Worm (Caenorhabditis elegans) whole organism, L2 larva: ENCODE measurements around the gene F32D8.5.

Experiments
- C34F6.9 ChIP-seq: fragments of 150-350 bp; optimal IDR thresholded peaks from 2 replicates; lab custom pipeline; 2014; ENCODE audit warnings: missing biosample characterization, missing genetic modification characterization
- F13H6.1 ChIP-seq: sonication (generic microtip); optimal IDR thresholded peaks from 2 replicates; lab custom pipeline; 2016; ENCODE audit warnings: missing genetic modification characterization, missing compliant biosample characterization
- R02D3.7 ChIP-seq: fragments of 150-350 bp; optimal IDR thresholded peaks from 2 replicates; lab custom pipeline; 2014; ENCODE audit warnings: missing biosample characterization, missing genetic modification characterization
- Y55F3AM.14 ChIP-seq: fragments of 200-800 bp; sonication (Bioruptor generic); optimal IDR thresholded peaks from 2 replicates; lab custom pipeline; 2018; ENCODE audit warnings: mild to moderate bottlenecking, missing genetic modification characterization, missing compliant biosample characterization
- ZK546.5 ChIP-seq: sonication (generic microtip); optimal IDR thresholded peaks from 2 replicates; lab custom pipeline; 2017; ENCODE audit warnings: missing biosample characterization, missing genetic modification characterization
- alr-1 ChIP-seq: fragments of 150-350 bp; optimal IDR thresholded peaks from 2 replicates; lab custom pipeline; 2014; ENCODE audit warnings: missing biosample characterization, missing genetic modification characterization
- aly-2 ChIP-seq: fragments of 150-350 bp; optimal IDR thresholded peaks from 2 replicates; lab custom pipeline; 2014; ENCODE audit warnings: missing biosample characterization, missing genetic modification characterization
- ama-1 ChIP-seq: fragments of 150-350 bp; optimal IDR thresholded peaks from 2 replicates; lab custom pipeline; 2018; ENCODE audit warnings: inconsistent platforms
- blmp-1 ChIP-seq: sonication (generic microtip); optimal IDR thresholded peaks from 2 replicates; lab custom pipeline; 2017; ENCODE audit warnings: missing genetic modification characterization, mild to moderate bottlenecking, missing compliant biosample characterization, antibody characterized with exemption, moderate library complexity; ENCODE audit not compliant: insufficient read depth
- ceh-16 ChIP-seq: fragments of 150-350 bp; optimal IDR thresholded peaks from 2 replicates; lab custom pipeline; 2014; ENCODE audit warnings: missing biosample characterization, missing genetic modification characterization
- ceh-82 ChIP-seq: fragments of 150-350 bp; optimal IDR thresholded peaks from 2 replicates; lab custom pipeline; 2014; ENCODE audit warnings: missing biosample characterization, missing genetic modification characterization
- crh-2 ChIP-seq: sonication (generic microtip); optimal IDR thresholded peaks from 2 replicates; lab custom pipeline; 2017; ENCODE audit warnings: missing biosample characterization, missing genetic modification characterization
- dmd-4 ChIP-seq: sonication (generic microtip); optimal IDR thresholded peaks from 2 replicates; lab custom pipeline; 2017; ENCODE audit warnings: missing biosample characterization, missing genetic modification characterization
- egl-27 ChIP-seq: sonication (generic microtip); optimal IDR thresholded peaks from 3 replicates; lab custom pipeline; 2017; ENCODE audit warnings: missing biosample characterization, missing genetic modification reagents, missing genetic modification characterization
- elt-1 ChIP-seq: fragments of 150-350 bp; optimal IDR thresholded peaks from 2 replicates; lab custom pipeline; 2014; ENCODE audit warnings: missing biosample characterization, missing genetic modification characterization
- elt-3 ChIP-seq: sonication (generic microtip); optimal IDR thresholded peaks from 2 replicates; lab custom pipeline; 2017; ENCODE audit warnings: missing biosample characterization, missing genetic modification characterization
- fos-1 ChIP-seq: fragments of 150-350 bp; optimal IDR thresholded peaks from 2 replicates; lab custom pipeline; 2014; ENCODE audit warnings: missing biosample characterization, missing genetic modification characterization
- gmeb-1 ChIP-seq: fragments of 150-350 bp; optimal IDR thresholded peaks from 2 replicates; lab custom pipeline; 2014; ENCODE audit warnings: missing biosample characterization, missing genetic modification characterization
- lin-11 ChIP-seq: fragments of 150-350 bp; sonication (generic microtip); optimal IDR thresholded peaks from 2 replicates; lab custom pipeline; 2014; ENCODE audit warnings: missing biosample characterization, missing genetic modification characterization, inconsistent platforms, mixed read lengths
- lin-13 ChIP-seq: fragments of 150-350 bp; optimal IDR thresholded peaks from 2 replicates; lab custom pipeline; 2014; ENCODE audit warnings: missing biosample characterization, missing genetic modification reagents, missing genetic modification characterization
- lin-39 ChIP-seq: fragments of 150-350 bp; optimal IDR thresholded peaks from 2 replicates; lab custom pipeline; 2014; ENCODE audit warnings: missing biosample characterization, missing genetic modification reagents, missing genetic modification characterization
- lsy-2 ChIP-seq, 2 experiments: fragments of 150-350 bp in 1 of 2; sonication (generic microtip) in 1 of 2; optimal IDR thresholded peaks; 2 replicates each; lab custom pipeline; 2014 to 2017; ENCODE audit warnings: missing biosample characterization in 2 of 2, missing genetic modification characterization in 2 of 2
- mab-5 ChIP-seq: fragments of 150-350 bp; optimal IDR thresholded peaks from 2 replicates; lab custom pipeline; 2014; ENCODE audit warnings: missing biosample characterization, missing genetic modification characterization
- mbf-1 ChIP-seq: sonication (generic microtip); optimal IDR thresholded peaks from 2 replicates; lab custom pipeline; 2017; ENCODE audit warnings: missing biosample characterization, missing genetic modification characterization
- mdl-1 ChIP-seq, 2 experiments: fragments of 150-350 bp in 1 of 2; sonication (generic microtip) in 1 of 2; optimal IDR thresholded peaks; 2 replicates each; lab custom pipeline; 2017; ENCODE audit warnings: missing biosample characterization in 2 of 2, missing genetic modification characterization in 2 of 2
- nhr-11 ChIP-seq: fragments of 150-350 bp; optimal IDR thresholded peaks from 2 replicates; lab custom pipeline; 2014; ENCODE audit warnings: missing biosample characterization, missing genetic modification characterization
- nhr-12 ChIP-seq: fragments of 150-350 bp; optimal IDR thresholded peaks from 2 replicates; lab custom pipeline; 2014; ENCODE audit warnings: missing biosample characterization, missing genetic modification characterization
- nhr-129 ChIP-seq: fragments of 150-350 bp; optimal IDR thresholded peaks from 2 replicates; lab custom pipeline; 2014; ENCODE audit warnings: missing biosample characterization, missing genetic modification characterization
- nhr-21 ChIP-seq: fragments of 150-350 bp; optimal IDR thresholded peaks from 2 replicates; lab custom pipeline; 2014; ENCODE audit warnings: missing biosample characterization, missing genetic modification characterization
- nhr-23 ChIP-seq: fragments of 150-350 bp; optimal IDR thresholded peaks from 2 replicates; lab custom pipeline; 2014; ENCODE audit warnings: missing biosample characterization, missing genetic modification reagents, missing genetic modification characterization
- nhr-237 ChIP-seq: fragments of 150-350 bp; optimal IDR thresholded peaks from 2 replicates; lab custom pipeline; 2014; ENCODE audit warnings: missing biosample characterization, missing genetic modification characterization
- nhr-25 ChIP-seq: fragments of 150-350 bp; sonication (generic microtip); optimal IDR thresholded peaks from 3 replicates; lab custom pipeline; 2014; ENCODE audit warnings: missing biosample characterization, missing genetic modification characterization
- nhr-6 ChIP-seq: fragments of 150-350 bp; optimal IDR thresholded peaks from 2 replicates; lab custom pipeline; 2014; ENCODE audit warnings: missing biosample characterization, missing genetic modification characterization
- nhr-77 ChIP-seq: fragments of 150-350 bp; optimal IDR thresholded peaks from 2 replicates; lab custom pipeline; 2014; ENCODE audit warnings: missing biosample characterization, missing genetic modification characterization
- peb-1 ChIP-seq: fragments of 150-350 bp; optimal IDR thresholded peaks from 2 replicates; lab custom pipeline; 2014; ENCODE audit warnings: missing biosample characterization, missing genetic modification characterization
- sem-4 ChIP-seq: fragments of 150-350 bp; optimal IDR thresholded peaks from 2 replicates; lab custom pipeline; 2014; ENCODE audit warnings: missing biosample characterization, missing genetic modification reagents, missing genetic modification characterization
- skn-1 ChIP-seq: sonication (generic microtip); optimal IDR thresholded peaks from 2 replicates; lab custom pipeline; 2017; ENCODE audit warnings: missing biosample characterization, missing genetic modification characterization
- sma-3 ChIP-seq: sonication (generic microtip); optimal IDR thresholded peaks from 2 replicates; lab custom pipeline; 2016; ENCODE audit warnings: missing genetic modification reagents, missing genetic modification characterization, missing compliant biosample characterization
- sma-9 ChIP-seq, 2 experiments: fragments of 150-350 bp in 1 of 2; sonication (generic microtip) in 1 of 2; optimal IDR thresholded peaks; 2 replicates each; lab custom pipeline; 2014 to 2016; ENCODE audit warnings: missing genetic modification characterization in 2 of 2, mild to moderate bottlenecking in 1 of 2, missing biosample characterization in 1 of 2, missing compliant biosample characterization in 1 of 2, missing genetic modification reagents in 1 of 2, moderate library complexity in 1 of 2
- snpc-4 ChIP-seq: fragments of 150-350 bp; optimal IDR thresholded peaks from 2 replicates; lab custom pipeline; 2014; ENCODE audit warnings: missing biosample characterization, missing genetic modification characterization
- unc-39 ChIP-seq: fragments of 150-350 bp; optimal IDR thresholded peaks from 2 replicates; lab custom pipeline; 2014; ENCODE audit warnings: missing biosample characterization, missing genetic modification characterization
- unc-55 ChIP-seq: fragments of 150-350 bp; sonication (generic microtip); optimal IDR thresholded peaks from 3 replicates; lab custom pipeline; 2014; ENCODE audit warnings: missing biosample characterization, missing genetic modification reagents, missing genetic modification characterization
- unc-62 ChIP-seq: fragments of 150-350 bp; optimal IDR thresholded peaks from 2 replicates; lab custom pipeline; 2014; ENCODE audit warnings: missing biosample characterization, missing genetic modification reagents, missing genetic modification characterization
- zag-1 ChIP-seq: fragments of 150-350 bp; optimal IDR thresholded peaks from 2 replicates; lab custom pipeline; 2014; ENCODE audit warnings: missing biosample characterization, missing genetic modification characterization
- ztf-1 ChIP-seq: fragments of 200-800 bp; sonication (Bioruptor generic); conservative IDR thresholded peaks from 2 replicates; pipeline ENCODE4 v1.3.6; 2022; ENCODE audit warnings: missing genetic modification characterization, missing compliant biosample characterization
- ztf-11 ChIP-seq: sonication (generic microtip); optimal IDR thresholded peaks from 2 replicates; lab custom pipeline; 2017; ENCODE audit warnings: missing biosample characterization, missing genetic modification characterization
- ztf-4 ChIP-seq: fragments of 150-350 bp; optimal IDR thresholded peaks from 2 replicates; lab custom pipeline; 2014; ENCODE audit warnings: missing biosample characterization, missing genetic modification characterization

The F32D8.5 gene

DNA sequence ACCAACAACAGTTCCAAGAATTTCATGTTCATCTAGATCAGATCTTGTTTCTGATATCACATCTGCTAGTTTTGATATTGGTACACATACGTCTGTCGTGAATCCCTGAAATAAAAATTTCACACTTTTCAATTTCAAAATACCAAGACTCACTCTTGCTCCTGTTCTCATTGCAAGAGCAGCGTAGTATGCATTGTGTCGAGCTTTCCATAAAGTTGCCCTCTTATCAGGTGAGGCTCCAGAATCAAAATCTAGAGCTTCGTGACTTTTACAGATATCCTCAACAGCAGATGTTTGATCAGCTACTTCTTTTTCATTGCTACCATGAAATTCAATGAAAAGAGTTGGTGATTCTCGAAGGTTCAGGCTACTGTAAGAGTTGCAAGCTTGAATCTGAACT, 5.6 kb upstream of the F32D8.5 start, which contains the start of gene F32D8.11:
Gene F32D8.11 (minus strand): TSS at position 101 of the 400 bp plus-strand sequence.
- TF ChIP-seq nhr-11 = no peak
- TF ChIP-seq lin-39 (tag; lab: Kevin White, UChicago) = no peak
- no peak for TF ChIP-seq unc-62
- no peak for TF ChIP-seq sma-3 (GFP tag; lab: Kevin White, UChicago)
- TF ChIP-seq gmeb-1 (tag; lab: Kevin White, UChicago) = no peak
- TF ChIP-seq ceh-16 (tag; lab: Kevin White, UChicago) = no peak
- TF ChIP-seq crh-2 = no peak
- no peak for TF ChIP-seq C34F6.9 (tag; lab: Kevin White, UChicago)
- no peak for TF ChIP-seq ztf-1 (GFP tag; lab: Robert Waterston, UW)
- no peak for TF ChIP-seq nhr-12 (tag; lab: Kevin White, UChicago)
- TF ChIP-seq nhr-25 (tag; lab: Kevin White, UChicago) = no peak
- no peak for TF ChIP-seq nhr-6 (tag; lab: Kevin White, UChicago)
- no peak for TF ChIP-seq skn-1 (tag; lab: Kevin White, UChicago)
- TF ChIP-seq nhr-23 (tag; lab: Kevin White, UChicago) = no peak
- TF ChIP-seq ama-1 (lab: Kevin White, UChicago) = no peak
- TF ChIP-seq nhr-77 = no peak
- TF ChIP-seq sma-9 (GFP tag; optimal IDR thresholded peaks at IDR 0.05; lab: Kevin White, UChicago) = no peak
- no peak for TF ChIP-seq sma-9 (tag; optimal IDR thresholded peaks at IDR 0.05; lab: Kevin White, UChicago)
- TF ChIP-seq peb-1 = no peak
- no peak for TF ChIP-seq egl-27 (tag; lab: Kevin White, UChicago)

DNA sequence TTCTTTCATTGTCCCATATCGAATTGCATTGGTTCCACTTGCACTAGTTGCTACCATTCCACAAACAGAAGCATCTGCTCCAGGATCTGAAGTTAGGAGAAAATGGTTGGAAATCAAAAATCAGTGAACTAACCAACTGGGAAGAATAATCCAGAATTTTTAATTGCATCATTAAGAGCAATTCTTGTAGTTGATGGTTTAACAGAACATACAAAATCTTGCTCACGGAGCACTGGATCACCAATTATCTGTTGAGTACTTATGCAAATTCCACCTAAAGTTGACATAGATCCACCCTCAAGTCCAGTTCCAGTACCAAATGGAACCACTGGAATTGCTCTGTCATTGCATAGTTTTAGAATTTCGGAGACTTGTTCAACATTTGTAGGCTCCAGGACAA, 4.8 kb upstream of the F32D8.5 start:
- no peak for TF ChIP-seq nhr-77
- TF ChIP-seq F13H6.1 (tag; lab: Kevin White, UChicago) = no peak
- peak; percentile 47 for TF ChIP-seq ama-1 (lab: Kevin White, UChicago)

DNA sequence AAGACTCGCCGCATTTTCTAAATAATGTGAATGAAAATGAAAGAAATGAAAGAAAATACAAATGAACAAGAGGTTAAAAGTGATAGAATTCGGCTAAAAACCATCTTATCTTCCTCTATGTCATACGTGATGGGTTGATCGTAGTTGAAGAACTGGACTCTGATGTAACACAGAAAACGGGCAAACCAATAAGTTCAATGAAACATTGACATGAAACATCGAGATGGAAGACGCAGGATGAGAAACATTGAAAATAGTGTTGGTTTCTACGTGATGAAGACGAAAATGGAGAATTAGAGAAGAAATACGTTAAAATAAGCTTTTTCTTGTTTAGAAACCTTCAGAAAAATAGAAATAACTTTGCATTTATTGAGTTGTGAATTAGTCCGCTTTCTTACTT, 3.6 kb upstream of the F32D8.5 start, which contains the start of gene F32D8.12:
Gene F32D8.12 (minus strand): TSS at position 48 of the 400 bp plus-strand sequence.
- no peak for TF ChIP-seq egl-27 (tag; lab: Kevin White, UChicago)
- no peak for TF ChIP-seq lin-13 (GFP tag; lab: Kevin White, UChicago)
- TF ChIP-seq nhr-11 = no peak
- TF ChIP-seq nhr-25 (tag; lab: Kevin White, UChicago) = peak; percentile 42
- TF ChIP-seq dmd-4 (tag; lab: Kevin White, UChicago) = no peak
- no peak for TF ChIP-seq ZK546.5 (tag; lab: Kevin White, UChicago)
- peak; percentile 73 for TF ChIP-seq nhr-129 (tag; lab: Kevin White, UChicago)
- no peak for TF ChIP-seq mab-5 (tag; lab: Kevin White, UChicago)
- TF ChIP-seq peb-1 = no peak
- TF ChIP-seq R02D3.7 (tag; lab: Kevin White, UChicago) = no peak
- TF ChIP-seq nhr-12 (tag; lab: Kevin White, UChicago) = no peak
- no peak for TF ChIP-seq skn-1 (tag; lab: Kevin White, UChicago)
- TF ChIP-seq C34F6.9 (tag; lab: Kevin White, UChicago) = peak; percentile 49
- peak; percentile 51 for TF ChIP-seq gmeb-1 (tag; lab: Kevin White, UChicago)
- TF ChIP-seq sma-9 (GFP tag; optimal IDR thresholded peaks at IDR 0.05; lab: Kevin White, UChicago) = peak; percentile 18
- no peak for TF ChIP-seq sma-9 (tag; optimal IDR thresholded peaks at IDR 0.05; lab: Kevin White, UChicago)
- TF ChIP-seq crh-2 = peak; percentile 34
- peak; percentile 13 for TF ChIP-seq blmp-1 (tag; lab: Kevin White, UChicago)
- TF ChIP-seq nhr-77 = no peak
- TF ChIP-seq aly-2 (tag; lab: Kevin White, UChicago) = no peak
- no peak for TF ChIP-seq Y55F3AM.14 (GFP tag; lab: Kevin White, UChicago)
- peak; percentile 6 for TF ChIP-seq sma-3 (GFP tag; lab: Kevin White, UChicago)
- TF ChIP-seq nhr-237 = no peak
- TF ChIP-seq elt-1 = no peak
- TF ChIP-seq ztf-1 (GFP tag; lab: Robert Waterston, UW) = no peak
- TF ChIP-seq elt-3 (tag; lab: Kevin White, UChicago) = no peak
- TF ChIP-seq nhr-6 (tag; lab: Kevin White, UChicago) = no peak
- TF ChIP-seq fos-1 (tag; lab: Kevin White, UChicago) = peak; percentile 61
- no peak for TF ChIP-seq snpc-4 (tag; lab: Kevin White, UChicago)
- TF ChIP-seq mbf-1 = no peak
- no peak for TF ChIP-seq alr-1 (tag; lab: Kevin White, UChicago)
- no peak for TF ChIP-seq lin-39 (tag; lab: Kevin White, UChicago)
- TF ChIP-seq ztf-4 (tag; lab: Kevin White, UChicago) = no peak
- no peak for TF ChIP-seq unc-39 (tag; lab: Kevin White, UChicago)
- peak in 1 of 2 experiments; percentile 55 for TF ChIP-seq lsy-2 (tag; optimal IDR thresholded peaks at IDR 0.05; lab: Kevin White, UChicago)
- peak; percentile 64 for TF ChIP-seq nhr-21 (tag; lab: Kevin White, UChicago)
- no peak for TF ChIP-seq lin-11
- no peak for TF ChIP-seq ztf-11
- TF ChIP-seq ceh-82 (tag; lab: Kevin White, UChicago) = no peak
- peak; percentile 20 for TF ChIP-seq unc-55 (GFP tag; lab: Kevin White, UChicago)
- no peak for TF ChIP-seq sem-4 (tag; lab: Kevin White, UChicago)
- no peak for TF ChIP-seq zag-1 (tag; lab: Kevin White, UChicago)
- no peak for TF ChIP-seq ama-1 (lab: Kevin White, UChicago)
- no peak for TF ChIP-seq nhr-23 (tag; lab: Kevin White, UChicago)
- TF ChIP-seq mdl-1 (tag; optimal IDR thresholded peaks at IDR 0.05; lab: Kevin White, UChicago) = no peak
- TF ChIP-seq unc-62 = no peak
- TF ChIP-seq ceh-16 (tag; lab: Kevin White, UChicago) = no peak
- peak; percentile 16 for TF ChIP-seq F13H6.1 (tag; lab: Kevin White, UChicago)
